Worm (Caenorhabditis elegans): ENCODE measurements around the gene F58B3.6.

- TF ChIP-seq tab-1 (GFP tag; IDR thresholded peaks at IDR 0.05) (no peak), ref-1 (GFP tag; conservative IDR thresholded peaks at IDR 0.05) (no peak), med-1 (GFP tag; optimal IDR thresholded peaks at IDR 0.05; ENCODE audit: insufficient read depth) (no peak), flt-1 (GFP tag; IDR thresholded peaks at IDR 0.05) (no peak), ztf-29 (GFP tag; IDR thresholded peaks at IDR 0.05) (no peak), T22C8.4 (GFP tag; IDR thresholded peaks at IDR 0.05) (no peak), cog-1 (tag; optimal IDR thresholded peaks at IDR 0.05) (no peak), ztf-23 (GFP tag; IDR thresholded peaks at IDR 0.05) (no peak)
Measured at ce11 chrIV:11599717-11600116, 36.7 kb upstream of the F58B3.6 start.
